Worm (Caenorhabditis elegans) whole organism, L2 larva: Measurements from ENCODE around the gene C55C3.6.

Source experiments
- ceh-16 ChIP-seq: fragments of 150-350 bp; optimal IDR thresholded peaks from 2 replicates; lab custom pipeline; 2014; ENCODE audit warnings: missing biosample characterization, missing genetic modification characterization
- nhr-25 ChIP-seq: fragments of 150-350 bp; sonication (generic microtip); optimal IDR thresholded peaks from 3 replicates; lab custom pipeline; 2014; ENCODE audit warnings: missing biosample characterization, missing genetic modification characterization

- TF ChIP-seq ceh-16 (tag; lab: Kevin White, UChicago): no peak
- peak; percentile 47 for TF ChIP-seq nhr-25 (tag; lab: Kevin White, UChicago)
These were observed 17.4 kb downstream of the C55C3.6 start for ce11 chrIV:5700372-5700771.
